Worm (Caenorhabditis elegans) whole organism, young adult: ENCODE results near the gene daf-5.
A peak's percentile ranks its signal among the peaks of the same experiment; 100 is the strongest.

Experiments used
- B0261.1 ChIP-seq: sonication (generic microtip); optimal IDR thresholded peaks from 2 replicates; lab custom pipeline; 2016; ENCODE audit warnings: mild to moderate bottlenecking, missing genetic modification characterization, moderate library complexity, missing compliant biosample characterization
- B0336.3 ChIP-seq: fragments of 200-800 bp; sonication (Bioruptor generic); IDR thresholded peaks from 2 replicates; pipeline ENCODE4 v1.3.6; 2022; ENCODE audit warnings: missing genetic modification characterization, missing compliant biosample characterization
- F22D6.2 ChIP-seq: sonication (generic microtip); optimal IDR thresholded peaks from 2 replicates; lab custom pipeline; 2016; ENCODE audit warnings: mild to moderate bottlenecking, missing genetic modification characterization, missing compliant biosample characterization
- F23B12.7 ChIP-seq: sonication (generic microtip); optimal IDR thresholded peaks from 2 replicates; lab custom pipeline; 2017; ENCODE audit warnings: missing genetic modification characterization, mild to moderate bottlenecking, missing compliant biosample characterization, antibody characterized with exemption, moderate library complexity; ENCODE audit not compliant: insufficient read depth
- F33H1.4 ChIP-seq: fragments of 200-800 bp; sonication (Bioruptor generic); IDR thresholded peaks from 2 replicates; pipeline ENCODE4 v1.3.6; 2022; ENCODE audit warnings: missing genetic modification reagents, missing genetic modification characterization, missing compliant biosample characterization
- F55B11.4 ChIP-seq: sonication (generic microtip); optimal IDR thresholded peaks from 2 replicates; lab custom pipeline; 2016; ENCODE audit warnings: missing compliant biosample characterization, missing genetic modification characterization, borderline replicate concordance; ENCODE audit not compliant: insufficient read depth
- K12H6.12 ChIP-seq: fragments of 200-800 bp; sonication (Bioruptor generic); optimal IDR thresholded peaks from 2 replicates; lab custom pipeline; 2018; ENCODE audit warnings: mild to moderate bottlenecking, missing genetic modification characterization, missing compliant biosample characterization
- Y56A3A.18 ChIP-seq: fragments of 200-800 bp; sonication (Bioruptor generic); IDR thresholded peaks from 2 replicates; pipeline ENCODE4 v1.3.6; 2022; ENCODE audit warnings: missing genetic modification reagents, missing genetic modification characterization, missing compliant biosample characterization
- akir-1 ChIP-seq: fragments of 200-800 bp; sonication (Bioruptor generic); optimal IDR thresholded peaks from 2 replicates; lab custom pipeline; 2018; ENCODE audit warnings: mild to moderate bottlenecking, missing genetic modification characterization, moderate library complexity, missing compliant biosample characterization
- aptf-2 ChIP-seq: fragments of 200-800 bp; sonication (Bioruptor generic); conservative IDR thresholded peaks from 2 replicates; pipeline ENCODE4 v1.3.6; 2022; ENCODE audit warnings: missing genetic modification reagents, missing genetic modification characterization, missing compliant biosample characterization
- aptf-3 ChIP-seq: fragments of 200-800 bp; sonication (Bioruptor generic); IDR thresholded peaks from 2 replicates; pipeline ENCODE4 v1.3.6; 2022; ENCODE audit warnings: missing genetic modification characterization, missing compliant biosample characterization
- bed-1 ChIP-seq: fragments of 200-800 bp; sonication (Bioruptor generic); IDR thresholded peaks from 2 replicates; pipeline ENCODE4 v1.3.6; 2022; ENCODE audit warnings: missing genetic modification reagents, missing genetic modification characterization, missing compliant biosample characterization
- ccch-3 ChIP-seq: fragments of 200-800 bp; sonication (Bioruptor generic); optimal IDR thresholded peaks from 2 replicates; lab custom pipeline; 2018; ENCODE audit warnings: mild to moderate bottlenecking, missing genetic modification characterization, missing compliant biosample characterization
- cebp-2 ChIP-seq: fragments of 200-800 bp; sonication (Bioruptor generic); IDR thresholded peaks from 2 replicates; pipeline ENCODE4 v1.3.6; 2022; ENCODE audit warnings: missing genetic modification characterization, missing compliant biosample characterization
- ceh-79 ChIP-seq: sonication (generic microtip); optimal IDR thresholded peaks from 2 replicates; lab custom pipeline; 2017; ENCODE audit warnings: mild to moderate bottlenecking, missing genetic modification characterization, missing compliant biosample characterization
- die-1 ChIP-seq: sonication (generic microtip); optimal IDR thresholded peaks from 2 replicates; lab custom pipeline; 2016; ENCODE audit warnings: missing genotype, mild to moderate bottlenecking, missing genetic modification characterization, missing compliant biosample characterization
- dpl-1 ChIP-seq: fragments of 150-350 bp; optimal IDR thresholded peaks from 2 replicates; lab custom pipeline; 2014; ENCODE audit warnings: missing biosample characterization, missing genetic modification reagents, missing genetic modification characterization
- efl-1 ChIP-seq: fragments of 150-350 bp; optimal IDR thresholded peaks from 2 replicates; lab custom pipeline; 2014; ENCODE audit warnings: missing biosample characterization, missing genetic modification reagents, missing genetic modification characterization
- egl-44 ChIP-seq: fragments of 200-800 bp; sonication (Bioruptor generic); IDR thresholded peaks from 2 replicates; pipeline ENCODE4 v1.3.6; 2022; ENCODE audit warnings: missing genetic modification reagents, missing genetic modification characterization, missing compliant biosample characterization
- gei-17 ChIP-seq: fragments of 200-800 bp; sonication (Bioruptor generic); optimal IDR thresholded peaks from 2 replicates; lab custom pipeline; 2018; ENCODE audit warnings: mild to moderate bottlenecking, missing genetic modification characterization, missing compliant biosample characterization
- hsf-1 ChIP-seq: fragments of 200-800 bp; sonication (Bioruptor generic); IDR thresholded peaks from 2 replicates; pipeline ENCODE4 v1.3.6; 2022; ENCODE audit warnings: missing genetic modification reagents, missing genetic modification characterization, missing compliant biosample characterization
- let-607 ChIP-seq, 2 experiments: fragments of 200-800 bp in 1 of 2; sonication (Bioruptor generic) in 1 of 2; sonication (generic microtip) in 1 of 2; optimal IDR thresholded peaks; 2 replicates each; lab custom pipeline; 2016 to 2018; ENCODE audit warnings: mild to moderate bottlenecking in 2 of 2, missing compliant biosample characterization in 2 of 2, missing genetic modification characterization in 2 of 2, moderate library complexity in 2 of 2, missing genotype in 1 of 2
- lin-35 ChIP-seq, 3 experiments: fragments of 150-350 bp in 2 of 3; sonication (generic microtip) in 1 of 3; optimal IDR thresholded peaks; 2 replicates each; lab custom pipeline; 2014 to 2018; ENCODE audit warnings: missing biosample characterization in 3 of 3, missing genetic modification characterization in 3 of 3, missing genetic modification reagents in 3 of 3
- lin-40 ChIP-seq: sonication (generic microtip); optimal IDR thresholded peaks from 2 replicates; lab custom pipeline; 2016; ENCODE audit warnings: missing genetic modification characterization, mild to moderate bottlenecking, missing compliant biosample characterization, missing genotype, missing genetic modification reagents
- lsl-1 ChIP-seq: fragments of 200-800 bp; sonication (Bioruptor generic); optimal IDR thresholded peaks from 2 replicates; lab custom pipeline; 2018; ENCODE audit warnings: mild to moderate bottlenecking, missing genetic modification characterization, moderate library complexity, missing compliant biosample characterization
- madf-8 ChIP-seq: fragments of 200-800 bp; sonication (Bioruptor generic); conservative IDR thresholded peaks from 2 replicates; pipeline ENCODE4 v1.3.6; 2022; ENCODE audit warnings: missing genetic modification reagents, missing genetic modification characterization, missing compliant biosample characterization
- mel-28 ChIP-seq: sonication (generic microtip); optimal IDR thresholded peaks from 2 replicates; lab custom pipeline; 2016; ENCODE audit warnings: borderline replicate concordance, mild to moderate bottlenecking, missing genetic modification characterization, missing compliant biosample characterization
- nfyb-1 ChIP-seq: fragments of 200-800 bp; sonication (Bioruptor generic); IDR thresholded peaks from 2 replicates; pipeline ENCODE4 v1.3.6; 2022; ENCODE audit warnings: missing genetic modification reagents, missing genetic modification characterization, missing compliant biosample characterization
- rcor-1 ChIP-seq: fragments of 200-800 bp; sonication (Bioruptor generic); IDR thresholded peaks from 2 replicates; pipeline ENCODE4 v1.3.6; 2022; ENCODE audit warnings: missing genetic modification reagents, missing genetic modification characterization, missing compliant biosample characterization
- sea-2 ChIP-seq: fragments of 200-800 bp; sonication (Bioruptor generic); IDR thresholded peaks from 2 replicates; pipeline ENCODE4 v1.3.6; 2022; ENCODE audit warnings: missing genetic modification characterization, missing compliant biosample characterization
- snpc-1.1 ChIP-seq: sonication (generic microtip); optimal IDR thresholded peaks from 2 replicates; lab custom pipeline; 2017; ENCODE audit warnings: missing genetic modification characterization, mild to moderate bottlenecking, missing compliant biosample characterization, antibody characterized with exemption, moderate library complexity, missing genotype, missing genetic modification reagents; ENCODE audit not compliant: insufficient read depth
- snpc-4 ChIP-seq, 5 experiments: fragments of 150-350 bp in 1 of 5; sonication (generic microtip) in 4 of 5; optimal IDR thresholded peaks; 2 replicates each; lab custom pipeline; 2014 to 2018; ENCODE audit warnings: missing genetic modification characterization in 5 of 5, missing biosample characterization in 3 of 5, antibody characterized with exemption in 2 of 5, mild to moderate bottlenecking in 2 of 5, missing compliant biosample characterization in 2 of 5, missing genotype in 2 of 5, moderate library complexity in 2 of 5, missing genetic modification reagents in 1 of 5
- unc-130 ChIP-seq: sonication (generic microtip); optimal IDR thresholded peaks from 2 replicates; lab custom pipeline; 2016; ENCODE audit warnings: missing genetic modification reagents, missing genetic modification characterization, missing compliant biosample characterization
- xnd-1 ChIP-seq: sonication (generic microtip); optimal IDR thresholded peaks from 2 replicates; lab custom pipeline; 2016; ENCODE audit warnings: missing genotype, missing genetic modification reagents, missing genetic modification characterization, missing compliant biosample characterization
- zim-3 ChIP-seq: sonication (generic microtip); optimal IDR thresholded peaks from 2 replicates; lab custom pipeline; 2017; ENCODE audit warnings: mild to moderate bottlenecking, missing genetic modification characterization, moderate library complexity, missing compliant biosample characterization
- ztf-25 ChIP-seq: fragments of 200-800 bp; sonication (Bioruptor generic); IDR thresholded peaks from 2 replicates; pipeline ENCODE4 v1.3.6; 2022; ENCODE audit warnings: missing genetic modification reagents, missing genetic modification characterization, missing compliant biosample characterization
- ztf-26 ChIP-seq: sonication (generic microtip); optimal IDR thresholded peaks from 2 replicates; lab custom pipeline; 2017; ENCODE audit warnings: missing genetic modification characterization, missing compliant biosample characterization
- ztf-3 ChIP-seq: fragments of 200-800 bp; sonication (Bioruptor generic); optimal IDR thresholded peaks from 2 replicates; lab custom pipeline; 2018; ENCODE audit warnings: mild to moderate bottlenecking, missing genetic modification characterization, missing compliant biosample characterization
- ztf-6 ChIP-seq: fragments of 200-800 bp; sonication (Bioruptor generic); IDR thresholded peaks from 2 replicates; pipeline ENCODE4 v1.3.6; 2022; ENCODE audit warnings: missing genetic modification reagents, missing genetic modification characterization, missing compliant biosample characterization

daf-5 gene

DNA sequence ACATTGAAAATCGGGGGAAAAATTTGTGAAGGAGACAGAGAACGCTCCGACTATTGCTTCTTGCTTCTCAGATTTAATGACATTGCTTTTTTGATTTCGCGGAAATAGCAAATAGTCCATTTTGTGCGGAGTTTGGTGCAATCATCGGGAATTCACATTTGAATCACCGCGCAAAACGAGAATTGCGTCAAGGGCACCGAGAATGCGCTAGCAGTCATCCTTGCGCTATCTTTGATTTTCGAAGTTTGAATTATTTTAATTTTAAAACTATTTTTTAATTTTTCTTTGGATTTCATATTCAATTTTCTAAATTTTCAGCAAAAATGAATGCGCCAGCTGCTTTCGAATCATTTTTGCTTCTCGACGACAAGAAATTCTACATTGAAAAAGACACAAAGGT lies 7.7 kb upstream of the daf-5 start, which contains the start of gene rpb-11 (continued):
- TF ChIP-seq ccch-3 (GFP tag; lab: Kevin White, UChicago), result no peak
- TF ChIP-seq B0336.3 (GFP tag; lab: Robert Waterston, UW), result peak; percentile 81
- no peak for TF ChIP-seq ztf-25
- TF ChIP-seq K12H6.12 (tag; lab: Kevin White, UChicago), result peak; percentile 62
- TF ChIP-seq lin-40 (tag; lab: Kevin White, UChicago), result peak; percentile 95
- peak; percentile 93 for TF ChIP-seq rcor-1 (GFP tag; lab: Robert Waterston, UW)
- no peak for TF ChIP-seq aptf-2
- no peak for TF ChIP-seq bed-1 (GFP tag; lab: Robert Waterston, UW)
- TF ChIP-seq zim-3, result no peak
- peak; percentile 67 for TF ChIP-seq unc-130
- TF ChIP-seq lin-35 (GFP tag; optimal IDR thresholded peaks at IDR 0.05; lab: Kevin White, UChicago), result peak; percentile 80 to 98 (median 90)
- peak; percentile 90 for TF ChIP-seq nfyb-1 (GFP tag; lab: Robert Waterston, UW)
- peak; percentile 65 for TF ChIP-seq F22D6.2 (tag; lab: Kevin White, UChicago)
- no peak for TF ChIP-seq akir-1 (GFP tag; lab: Kevin White, UChicago)
- TF ChIP-seq madf-8, result peak; percentile 59
- 0 out of 2 replicates have a peak, but pooled peaks have one; percentile 28 for TF ChIP-seq egl-44
- peak; percentile 69 for TF ChIP-seq gei-17
- no peak for TF ChIP-seq mel-28 (tag; lab: Kevin White, UChicago)
- TF ChIP-seq F55B11.4 (tag; lab: Kevin White, UChicago), result no peak
- TF ChIP-seq ztf-3, result no peak
- TF ChIP-seq let-607 (tag; optimal IDR thresholded peaks at IDR 0.05; lab: Kevin White, UChicago), result peak in 1 of 2 experiments; percentile 66
- no peak for TF ChIP-seq ceh-79 (tag; lab: Kevin White, UChicago)
- peak; percentile 74 for TF ChIP-seq hsf-1
- peak; percentile 97 for TF ChIP-seq dpl-1 (GFP tag; lab: Kevin White, UChicago)
- peak; percentile 76 for TF ChIP-seq F33H1.4 (GFP tag; lab: Robert Waterston, UW)
- peak; percentile 82 for TF ChIP-seq F23B12.7 (tag; lab: Kevin White, UChicago)
- peak; percentile 79 for TF ChIP-seq lsl-1
- no peak for TF ChIP-seq die-1 (tag; lab: Kevin White, UChicago)
- TF ChIP-seq aptf-3, result no peak
- peak; percentile 74 for TF ChIP-seq xnd-1 (tag; lab: Kevin White, UChicago)
- no peak for TF ChIP-seq sea-2 (GFP tag; lab: Robert Waterston, UW)
- TF ChIP-seq cebp-2 (GFP tag; lab: Robert Waterston, UW), result no peak
- peak; percentile 83 for TF ChIP-seq ztf-26 (tag; lab: Kevin White, UChicago)
- peak; percentile 91 for TF ChIP-seq efl-1 (GFP tag; lab: Kevin White, UChicago)
- no peak for TF ChIP-seq ztf-6 (GFP tag; lab: Robert Waterston, UW)
- peak; percentile 70 for TF ChIP-seq snpc-1.1 (tag; lab: Kevin White, UChicago)
- peak; percentile 91 for TF ChIP-seq Y56A3A.18
- TF ChIP-seq snpc-4 (GFP tag; optimal IDR thresholded peaks at IDR 0.05; lab: Kevin White, UChicago), result no peak
- peak; percentile 56 to 88 (median 84) for TF ChIP-seq snpc-4 (tag; optimal IDR thresholded peaks at IDR 0.05; lab: Kevin White, UChicago)
- TF ChIP-seq B0261.1 (tag; lab: Kevin White, UChicago), result peak; percentile 2
